Worm (Caenorhabditis elegans) whole organism, L4 larva: ENCODE data around the gene R02F2.9.

ENCODE experiments used
- fos-1 ChIP-seq: fragments of 150-350 bp; optimal IDR thresholded peaks from 2 replicates; lab custom pipeline; 2014; ENCODE audit warnings: missing biosample characterization, missing genetic modification characterization
- nhr-28 ChIP-seq: fragments of 150-350 bp; optimal IDR thresholded peaks from 2 replicates; lab custom pipeline; 2014; ENCODE audit warnings: missing biosample characterization, missing genetic modification characterization
- skn-1 ChIP-seq: fragments of 150-350 bp; optimal IDR thresholded peaks from 2 replicates; lab custom pipeline; 2014; ENCODE audit warnings: missing biosample characterization, missing genetic modification characterization
- snpc-4 ChIP-seq: fragments of 150-350 bp; optimal IDR thresholded peaks from 2 replicates; lab custom pipeline; 2014; ENCODE audit warnings: missing biosample characterization, missing genetic modification characterization

ce11 chrIII:5478824-5479368, 20.1 kb upstream of the R02F2.9 start, which contains the start of the genes R02F2.6 and R02F2.5:
- TF ChIP-seq snpc-4 (tag; lab: Kevin White, UChicago) (no peak), nhr-28 (tag; lab: Kevin White, UChicago) (no peak), skn-1 (tag; lab: Kevin White, UChicago) (no peak), fos-1 (no peak)
